Fruit fly (Drosophila melanogaster): ENCODE results near the gene CG7376.

dm6 chr3L:6218517-6219155 is 44.6 kb downstream of the CG7376 start:
- TF ChIP-seq insv (optimal IDR thresholded peaks at IDR 0.05) (no peak), Myc (optimal IDR thresholded peaks at IDR 0.05) (no peak)

All from Kc167 (cell line).